Worm (Caenorhabditis elegans) whole organism, mixed stage, embryonic: ENCODE measurements around the gene eng-1.

Experiments
- bed-3 ChIP-seq: fragments of 200-800 bp; sonication (Bioruptor generic); optimal IDR thresholded peaks from 3 replicates; lab custom pipeline; 2018; ENCODE audit warnings: mild to moderate bottlenecking, missing genetic modification characterization, moderate library complexity, missing compliant biosample characterization
- ceh-39 ChIP-seq: fragments of 150-350 bp; optimal IDR thresholded peaks from 2 replicates; lab custom pipeline; 2014; ENCODE audit warnings: missing biosample characterization, missing genetic modification characterization
- ceh-43 ChIP-seq: fragments of 200-800 bp; sonication (Bioruptor generic); optimal IDR thresholded peaks from 2 replicates; lab custom pipeline; 2018; ENCODE audit warnings: mild to moderate bottlenecking, missing genetic modification characterization, moderate library complexity, missing compliant biosample characterization
- ceh-83 ChIP-seq: fragments of 200-800 bp; sonication (Bioruptor generic); optimal IDR thresholded peaks from 2 replicates; lab custom pipeline; 2018; ENCODE audit warnings: mild to moderate bottlenecking, missing genetic modification characterization, missing compliant biosample characterization
- ces-1 ChIP-seq: fragments of 150-350 bp; optimal IDR thresholded peaks from 2 replicates; lab custom pipeline; 2014; ENCODE audit warnings: missing biosample characterization, missing genetic modification reagents, missing genetic modification characterization
- cnd-1 ChIP-seq: fragments of 200-800 bp; sonication (Bioruptor generic); optimal IDR thresholded peaks from 2 replicates; lab custom pipeline; 2018; ENCODE audit warnings: mild to moderate bottlenecking, missing genetic modification characterization, missing compliant biosample characterization
- drap-1 ChIP-seq: fragments of 200-800 bp; sonication (Bioruptor generic); optimal IDR thresholded peaks from 3 replicates; lab custom pipeline; 2018; ENCODE audit warnings: mild to moderate bottlenecking, missing genetic modification characterization, missing compliant biosample characterization
- elt-1 ChIP-seq: sonication (generic microtip); optimal IDR thresholded peaks from 2 replicates; lab custom pipeline; 2017; ENCODE audit warnings: missing genetic modification characterization, mild to moderate bottlenecking, missing compliant biosample characterization, antibody characterized with exemption, moderate library complexity, borderline replicate concordance; ENCODE audit not compliant: insufficient read depth
- elt-3 ChIP-seq: fragments of 150-350 bp; optimal IDR thresholded peaks from 2 replicates; lab custom pipeline; 2014; ENCODE audit warnings: missing biosample characterization, missing genetic modification characterization
- flh-1 ChIP-seq: fragments of 200-800 bp; sonication (Bioruptor generic); optimal IDR thresholded peaks from 2 replicates; lab custom pipeline; 2018; ENCODE audit warnings: mild to moderate bottlenecking, missing genetic modification characterization, moderate library complexity, missing compliant biosample characterization
- ham-2 ChIP-seq: fragments of 200-800 bp; sonication (Bioruptor generic); optimal IDR thresholded peaks from 2 replicates; lab custom pipeline; 2018; ENCODE audit warnings: mild to moderate bottlenecking, missing genetic modification characterization, missing compliant biosample characterization
- hlh-1 ChIP-seq: fragments of 150-350 bp; optimal IDR thresholded peaks from 2 replicates; lab custom pipeline; 2014; ENCODE audit warnings: missing biosample characterization, missing genetic modification reagents, missing genetic modification characterization
- lsy-2 ChIP-seq: fragments of 150-350 bp; optimal IDR thresholded peaks from 2 replicates; lab custom pipeline; 2014; ENCODE audit warnings: missing biosample characterization, missing genetic modification characterization
- mab-5 ChIP-seq: fragments of 150-350 bp; optimal IDR thresholded peaks from 2 replicates; lab custom pipeline; 2014; ENCODE audit warnings: missing biosample characterization, missing genetic modification characterization
- mls-2 ChIP-seq: sonication (generic microtip); optimal IDR thresholded peaks from 2 replicates; lab custom pipeline; 2016; ENCODE audit warnings: mild to moderate bottlenecking, missing genetic modification characterization, moderate library complexity, missing compliant biosample characterization
- nhr-2 ChIP-seq: fragments of 150-350 bp; optimal IDR thresholded peaks from 2 replicates; lab custom pipeline; 2014; ENCODE audit warnings: missing biosample characterization, missing genetic modification characterization
- nhr-237 ChIP-seq: fragments of 150-350 bp; optimal IDR thresholded peaks from 2 replicates; lab custom pipeline; 2014; ENCODE audit warnings: missing biosample characterization, missing genetic modification characterization
- nhr-28 ChIP-seq: fragments of 150-350 bp; optimal IDR thresholded peaks from 2 replicates; lab custom pipeline; 2014; ENCODE audit warnings: missing biosample characterization, missing genetic modification characterization
- nhr-76 ChIP-seq: sonication (generic microtip); optimal IDR thresholded peaks from 2 replicates; lab custom pipeline; 2017; ENCODE audit warnings: missing biosample characterization, missing genetic modification characterization
- pha-4 ChIP-seq: fragments of 150-350 bp; optimal IDR thresholded peaks from 2 replicates; lab custom pipeline; 2018; ENCODE audit warnings: missing biosample characterization, missing genetic modification reagents, missing genetic modification characterization
- sem-2 ChIP-seq: fragments of 200-800 bp; sonication (Bioruptor generic); optimal IDR thresholded peaks from 2 replicates; lab custom pipeline; 2018; ENCODE audit warnings: mild to moderate bottlenecking, missing genetic modification characterization, missing compliant biosample characterization
- snpc-4 ChIP-seq: fragments of 150-350 bp; optimal IDR thresholded peaks from 2 replicates; lab custom pipeline; 2014; ENCODE audit warnings: missing biosample characterization, missing genetic modification characterization
- sptf-1 ChIP-seq: sonication (generic microtip); optimal IDR thresholded peaks from 2 replicates; lab custom pipeline; 2017; ENCODE audit warnings: mild to moderate bottlenecking, missing genetic modification characterization, moderate library complexity, missing compliant biosample characterization
- tbx-8 ChIP-seq: fragments of 200-800 bp; sonication (Bioruptor generic); optimal IDR thresholded peaks from 2 replicates; lab custom pipeline; 2018; ENCODE audit warnings: mild to moderate bottlenecking, missing genetic modification characterization, moderate library complexity, missing compliant biosample characterization
- unc-62 ChIP-seq: fragments of 150-350 bp; optimal IDR thresholded peaks from 2 replicates; lab custom pipeline; 2014; ENCODE audit warnings: missing biosample characterization, missing genetic modification reagents, missing genetic modification characterization
- zip-8 ChIP-seq: fragments of 150-350 bp; optimal IDR thresholded peaks from 2 replicates; lab custom pipeline; 2014; ENCODE audit warnings: missing biosample characterization, missing genetic modification characterization

The eng-1 gene

DNA sequence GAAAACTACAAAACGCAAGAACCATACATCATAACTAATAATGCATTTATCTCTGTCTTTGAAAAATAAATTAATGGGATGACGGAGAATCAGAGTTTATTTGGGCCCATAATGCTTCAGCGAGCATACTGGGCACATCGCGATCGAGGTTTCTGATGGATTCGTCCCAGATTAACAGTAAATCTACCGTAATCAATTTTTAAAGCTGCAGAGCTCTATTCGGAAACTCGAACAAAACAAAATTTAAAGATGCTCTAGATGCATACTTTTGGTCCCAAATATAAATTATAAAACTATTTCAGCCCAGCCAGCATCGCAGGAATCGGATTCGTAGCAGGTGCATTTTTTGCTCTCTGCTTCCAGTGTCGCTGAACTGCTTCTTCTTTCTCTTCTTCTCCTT, 40.2 kb downstream of the eng-1 start:
- TF ChIP-seq snpc-4 (tag; lab: Kevin White, UChicago) (no peak), nhr-76 (no peak), mab-5 (tag; lab: Kevin White, UChicago) (no peak), ceh-43 (GFP tag; lab: Kevin White, UChicago) (no peak), elt-3 (tag; lab: Kevin White, UChicago) (no peak), lsy-2 (tag; lab: Kevin White, UChicago) (no peak), drap-1 (GFP tag; lab: Kevin White, UChicago) (no peak), nhr-28 (no peak), pha-4 (tag; lab: Kevin White, UChicago) (no peak), mls-2 (tag; lab: Kevin White, UChicago) (no peak), sptf-1 (tag; lab: Kevin White, UChicago) (no peak), ceh-83 (GFP tag; lab: Kevin White, UChicago) (no peak), elt-1 (tag; lab: Kevin White, UChicago) (no peak), sem-2 (GFP tag; lab: Kevin White, UChicago) (no peak), cnd-1 (tag; lab: Kevin White, UChicago) (no peak), bed-3 (GFP tag; lab: Kevin White, UChicago) (no peak), ham-2 (GFP tag; lab: Kevin White, UChicago) (no peak), zip-8 (tag; lab: Kevin White, UChicago) (no peak), ceh-39 (tag; lab: Kevin White, UChicago) (no peak)

DNA sequence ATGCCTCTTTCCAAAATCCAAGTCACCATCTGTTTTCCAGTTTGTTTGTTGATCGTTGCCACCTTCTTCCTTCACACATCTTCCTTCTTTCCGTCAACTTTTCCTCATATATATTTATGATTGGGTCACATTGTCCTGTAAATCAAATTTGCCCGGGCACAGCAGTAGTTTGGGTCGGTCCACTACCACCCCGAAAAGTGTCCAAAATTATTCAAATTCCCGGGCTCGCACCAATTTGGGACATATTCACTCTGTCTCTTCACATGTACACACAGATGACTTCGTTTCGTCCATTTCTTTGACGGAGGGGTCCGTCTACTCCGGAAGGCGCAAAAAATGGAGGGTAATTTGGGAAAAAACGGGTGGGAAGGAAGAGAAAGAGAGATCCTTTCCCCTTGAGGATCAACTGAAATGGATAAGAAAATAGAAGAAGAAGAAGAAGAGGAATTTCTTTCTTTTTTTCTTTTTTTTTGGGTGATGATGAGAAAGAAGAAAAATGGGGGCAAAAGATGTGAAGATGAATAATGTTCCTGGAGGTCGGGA, 41.3 kb downstream of the eng-1 start:
- TF ChIP-seq ces-1 (GFP tag; lab: Kevin White, UChicago) (peak; percentile 88), ceh-43 (GFP tag; lab: Kevin White, UChicago) (no peak)
- TF ChIP-seq, all 35 proteins: peak for 1

DNA sequence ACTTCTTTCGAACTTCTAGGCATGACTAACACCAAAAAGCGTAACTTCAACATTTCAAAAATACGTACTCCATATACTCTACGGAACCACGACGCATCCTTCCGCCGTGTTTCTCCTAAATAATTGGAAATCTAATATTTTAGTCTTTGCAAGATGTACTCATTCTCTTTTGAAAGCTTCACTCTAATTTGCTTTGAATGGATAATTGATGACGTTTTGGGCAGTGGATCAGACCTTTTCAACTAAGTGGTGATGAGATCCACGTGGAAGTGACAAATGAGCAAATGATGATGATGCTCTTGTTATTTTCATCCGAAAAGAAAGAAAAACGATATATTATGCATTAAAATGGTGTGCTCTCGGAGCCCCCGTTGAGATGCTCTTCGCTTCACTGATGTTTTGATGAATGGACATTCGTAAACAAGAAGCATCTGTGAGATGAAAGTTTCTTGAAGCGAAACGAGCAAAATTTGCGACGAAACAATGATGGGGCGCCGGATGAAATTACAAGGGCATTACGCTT, 43.8 kb downstream of the eng-1 start:
- TF ChIP-seq elt-1 (tag; lab: Kevin White, UChicago) (no peak), flh-1 (GFP tag; lab: Kevin White, UChicago) (no peak), nhr-76 (no peak), unc-62 (GFP tag; lab: Kevin White, UChicago) (peak; percentile 15)

DNA sequence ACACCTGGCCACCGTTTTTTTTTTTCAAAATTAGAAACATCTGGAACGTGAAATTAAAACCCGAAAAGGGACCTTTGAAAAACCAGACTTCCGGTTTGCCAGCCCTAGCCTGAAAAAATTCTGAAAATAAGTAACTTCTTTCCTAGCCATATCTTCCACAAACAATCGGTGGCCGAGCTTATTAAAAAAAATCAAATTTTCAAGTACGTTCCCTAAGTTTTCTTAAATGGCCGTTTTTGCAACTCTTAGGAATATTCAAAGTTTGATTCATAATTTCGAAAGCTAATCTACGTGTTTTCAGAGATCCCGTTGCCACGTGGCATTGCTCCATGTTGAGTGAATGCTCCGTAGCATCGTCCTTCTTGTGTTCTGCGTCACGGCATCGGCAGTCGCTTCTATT, 44.7 kb downstream of the eng-1 start, which contains the start of gene R12B2.8:
R12B2.8 (plus strand) TSS at position 301 of the 400 bp plus-strand sequence.
- TF ChIP-seq pha-4 (tag; lab: Kevin White, UChicago), result no peak
- no peak for TF ChIP-seq tbx-8
- TF ChIP-seq nhr-2, result no peak
- no peak for TF ChIP-seq snpc-4 (tag; lab: Kevin White, UChicago)
- no peak for TF ChIP-seq ceh-83 (GFP tag; lab: Kevin White, UChicago)

DNA sequence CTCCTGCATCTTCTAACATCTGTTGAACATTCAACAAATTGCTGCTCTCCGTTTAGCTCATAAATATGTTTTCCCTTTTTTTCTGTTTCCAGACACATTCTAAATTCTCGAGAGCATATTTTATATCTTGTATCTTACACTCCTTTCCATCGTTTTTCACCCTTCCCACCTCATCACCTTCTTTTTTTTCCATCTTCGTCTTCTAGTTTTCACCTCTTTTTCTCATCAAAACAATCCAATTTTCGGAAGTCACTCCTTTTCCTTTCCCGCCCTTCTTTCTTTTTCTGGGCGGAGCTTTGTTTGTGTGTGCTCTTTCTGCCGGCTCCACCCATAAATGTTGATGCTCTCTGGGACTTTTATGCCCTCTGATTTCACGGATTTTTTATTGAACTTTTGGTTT, 45.5 kb downstream of the eng-1 start:
- TF ChIP-seq ces-1 (GFP tag; lab: Kevin White, UChicago) (peak; percentile 58), hlh-1 (no peak), nhr-237 (tag; lab: Kevin White, UChicago) (no peak), bed-3 (GFP tag; lab: Kevin White, UChicago) (no peak), ceh-39 (tag; lab: Kevin White, UChicago) (no peak)
